Worm (Caenorhabditis elegans) whole organism, midembryonic: ENCODE measurements around the gene F55B11.2.

ENCODE experiments used
- T22C8.4 ChIP-seq: fragments of 200-800 bp; sonication (Bioruptor generic); IDR thresholded peaks from 2 replicates; pipeline ENCODE4 v1.3.6; 2022; ENCODE audit warnings: missing genetic modification characterization, missing compliant biosample characterization
- cog-1 ChIP-seq: sonication (generic microtip); optimal IDR thresholded peaks from 2 replicates; lab custom pipeline; 2016; ENCODE audit warnings: missing genetic modification characterization, missing compliant biosample characterization
- flt-1 ChIP-seq: fragments of 200-800 bp; sonication (Bioruptor generic); IDR thresholded peaks from 2 replicates; pipeline ENCODE4 v1.3.6; 2022; ENCODE audit warnings: missing genetic modification characterization, missing compliant biosample characterization
- klf-2 ChIP-seq: fragments of 200-800 bp; sonication (Bioruptor generic); conservative IDR thresholded peaks from 2 replicates; pipeline ENCODE4 v1.3.6; 2022; ENCODE audit warnings: missing genetic modification reagents, missing genetic modification characterization, missing compliant biosample characterization
- med-1 ChIP-seq: sonication (generic microtip); optimal IDR thresholded peaks from 2 replicates; lab custom pipeline; 2017; ENCODE audit warnings: missing genetic modification characterization, mild to moderate bottlenecking, missing compliant biosample characterization, antibody characterized with exemption, missing genetic modification reagents; ENCODE audit not compliant: insufficient read depth
- ref-1 ChIP-seq: fragments of 200-800 bp; sonication (Bioruptor generic); conservative IDR thresholded peaks from 2 replicates; pipeline ENCODE4 v1.3.6; 2022; ENCODE audit warnings: missing genetic modification reagents, missing genetic modification characterization, missing compliant biosample characterization
- tab-1 ChIP-seq: fragments of 200-800 bp; sonication (Bioruptor generic); IDR thresholded peaks from 2 replicates; pipeline ENCODE4 v1.3.6; 2022; ENCODE audit warnings: missing genetic modification characterization, missing compliant biosample characterization
- ztf-23 ChIP-seq: fragments of 200-800 bp; sonication (Bioruptor generic); IDR thresholded peaks from 2 replicates; pipeline ENCODE4 v1.3.6; 2022; ENCODE audit warnings: missing genetic modification reagents, missing genetic modification characterization, missing compliant biosample characterization
- ztf-29 ChIP-seq: fragments of 200-800 bp; sonication (Bioruptor generic); IDR thresholded peaks from 2 replicates; pipeline ENCODE4 v1.3.6; 2022; ENCODE audit warnings: missing genetic modification reagents, missing genetic modification characterization, missing compliant biosample characterization

DNA sequence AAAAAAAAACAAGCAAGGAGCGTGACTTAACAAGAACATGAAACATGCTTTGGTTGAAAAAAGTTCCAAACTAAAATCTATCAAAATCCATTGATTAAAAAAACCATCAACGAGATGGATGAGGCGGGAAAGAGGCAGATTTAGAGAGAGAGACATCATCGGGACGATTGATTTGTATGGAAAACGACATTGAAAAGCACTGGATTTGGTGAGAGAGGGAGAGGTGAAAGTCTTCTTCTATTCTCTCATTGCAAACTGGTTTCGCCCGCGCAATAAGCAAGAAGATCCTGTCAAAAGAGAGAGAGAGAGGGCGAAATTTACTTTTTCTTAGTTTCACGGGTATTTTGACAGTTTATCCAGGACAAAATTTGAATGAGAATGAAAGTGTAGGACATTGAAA lies 38.0 kb downstream of the F55B11.2 start:
- TF ChIP-seq flt-1 (GFP tag; lab: Robert Waterston, UW) (no peak), klf-2 (GFP tag; lab: Robert Waterston, UW) (no peak), ref-1 (GFP tag; lab: Robert Waterston, UW) (no peak), T22C8.4 (no peak), cog-1 (tag; lab: Kevin White, UChicago) (no peak), ztf-23 (GFP tag; lab: Robert Waterston, UW) (no peak), med-1 (no peak), tab-1 (no peak), ztf-29 (GFP tag; lab: Robert Waterston, UW) (no peak)
